Fruit fly (Drosophila melanogaster): ENCODE measurements around the gene Edg84A.

The Edg84A gene

dm6 chr3R:6674548-6674947, 9.7 kb upstream of the Edg84A start (continued):
- TF ChIP-seq tna (GFP tag; IDR thresholded peaks at IDR 0.05; ENCODE audit: partially characterized antibody) (no peak), CG15073 (GFP tag; optimal IDR thresholded peaks at IDR 0.05) (no peak), CG30403 (GFP tag; optimal IDR thresholded peaks at IDR 0.05) (no peak), hb (GFP tag; IDR thresholded peaks at IDR 0.05; ENCODE audit: partially characterized antibody) (no peak), Atf3 (GFP tag; optimal IDR thresholded peaks at IDR 0.05) (no peak), fd102C (GFP tag; optimal IDR thresholded peaks at IDR 0.05) (no peak), CG6689 (GFP tag; IDR thresholded peaks at IDR 0.05) (peak; percentile 36; the same call in 1 of the 2 replicates), CG17802 (tag; optimal IDR thresholded peaks at IDR 0.05) (no peak), CG34422 (GFP tag; IDR thresholded peaks at IDR 0.05) (0 out of 3 replicates have a peak, but pooled peaks have one; percentile 31), CG7372 (GFP tag; IDR thresholded peaks at IDR 0.05) (no peak), kni (GFP tag; optimal IDR thresholded peaks at IDR 0.05) (no peak), CG8924 (tag; optimal IDR thresholded peaks at IDR 0.05) (no peak), CG7556 (GFP tag; optimal IDR thresholded peaks at IDR 0.05) (no peak), CG7839 (tag; optimal IDR thresholded peaks at IDR 0.05) (no peak), CG3065 (GFP tag; optimal IDR thresholded peaks at IDR 0.05) (no peak), croc (GFP tag; conservative IDR thresholded peaks at IDR 0.05) (no peak), CG32767 (GFP tag; IDR thresholded peaks at IDR 0.05) (no peak), p53 (GFP tag; optimal IDR thresholded peaks at IDR 0.05) (no peak), CG4404 (GFP tag; IDR thresholded peaks at IDR 0.05) (no peak), Ets65A (GFP tag) (no peak), chif (GFP tag; optimal IDR thresholded peaks at IDR 0.05) (peak in 1 of 2 experiments; percentile 42), CG11560 (tag; IDR thresholded peaks at IDR 0.05) (no peak), yki (optimal IDR thresholded peaks at IDR 0.05) (no peak), CG4707 (GFP tag; optimal IDR thresholded peaks at IDR 0.05) (no peak), HmgD (GFP tag; optimal IDR thresholded peaks at IDR 0.05) (no peak), CG4360 (GFP tag; IDR thresholded peaks at IDR 0.05) (no peak), Xrp1 (GFP tag; IDR thresholded peaks at IDR 0.05) (peak; percentile 65), kah (GFP tag; optimal IDR thresholded peaks at IDR 0.05) (no peak), CG31441 (GFP tag; IDR thresholded peaks at IDR 0.05) (peak; percentile 31; the same call in 1 of the 2 replicates), zfh2 (GFP tag; optimal IDR thresholded peaks at IDR 0.05) (no peak), H2.0 (GFP tag; IDR thresholded peaks at IDR 0.05) (no peak), disco-r (GFP tag; optimal IDR thresholded peaks at IDR 0.05) (no peak), inv (GFP tag; IDR thresholded peaks at IDR 0.05; ENCODE audit: partially characterized antibody) (no peak), CG4730 (GFP tag; IDR thresholded peaks at IDR 0.05) (no peak), trh (GFP tag; optimal IDR thresholded peaks at IDR 0.05) (no peak), Optix (GFP tag; IDR thresholded peaks at IDR 0.05) (no peak), ssp (GFP tag; IDR thresholded peaks at IDR 0.05) (no peak), ranshi (GFP tag; IDR thresholded peaks at IDR 0.05) (no peak), Usf (GFP tag; optimal IDR thresholded peaks at IDR 0.05) (no peak), HLH3B (GFP tag; IDR thresholded peaks at IDR 0.05) (no peak), CG10321 (GFP tag; IDR thresholded peaks at IDR 0.05) (no peak), Spps (tag; optimal IDR thresholded peaks at IDR 0.05) (peak; percentile 54), mam (GFP tag; optimal IDR thresholded peaks at IDR 0.05) (no peak), bigmax (GFP tag; optimal IDR thresholded peaks at IDR 0.05) (no peak), CG13775 (GFP tag; optimal IDR thresholded peaks at IDR 0.05) (no peak), C15 (GFP tag; IDR thresholded peaks at IDR 0.05) (no peak), CG15601 (tag; optimal IDR thresholded peaks at IDR 0.05) (no peak), CG10565 (GFP tag; optimal IDR thresholded peaks at IDR 0.05) (no peak), bsh (GFP tag; optimal IDR thresholded peaks at IDR 0.05) (peak in 1 of 2 experiments; percentile 72), CG9727 (GFP tag; optimal IDR thresholded peaks at IDR 0.05) (no peak), CTCF (GFP tag; optimal IDR thresholded peaks at IDR 0.05) (no peak), gro (GFP tag; optimal IDR thresholded peaks at IDR 0.05) (no peak), Dfd (GFP tag; optimal IDR thresholded peaks at IDR 0.05) (no peak), knrl (GFP tag; IDR thresholded peaks at IDR 0.05; ENCODE audit: partially characterized antibody) (no peak)

Measured in whole organism, embryonic.